Worm (Caenorhabditis elegans): Measurements from ENCODE around the gene ZK616.8.
A peak's percentile ranks its signal among the peaks of the same experiment; 100 is the strongest.

ZK616.8 gene

DNA sequence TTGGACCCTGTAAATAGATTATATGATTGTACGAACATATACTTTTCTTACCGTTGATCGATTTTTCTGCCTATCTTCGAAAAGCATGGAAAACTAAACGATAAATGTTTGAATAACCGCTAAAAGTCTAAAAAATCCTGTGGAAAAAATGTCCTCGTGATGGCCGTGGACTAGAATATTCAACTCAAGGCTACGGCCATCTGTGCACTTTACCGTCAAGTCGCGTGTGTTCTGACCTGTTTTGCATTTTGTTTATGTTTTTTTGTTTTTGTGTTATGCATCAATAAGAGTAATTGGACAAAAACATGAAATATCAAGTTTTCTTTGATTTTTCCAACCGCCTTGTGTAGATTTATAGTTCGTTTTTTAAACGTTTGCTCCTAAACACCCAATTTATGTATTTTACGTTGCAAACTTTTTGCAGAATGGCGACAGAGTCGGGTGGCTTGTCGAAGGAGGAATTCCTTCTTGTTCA, 47.8 kb downstream of the ZK616.8 start, which contains the start of the genes hda-6 and F41H10.4 (continued):
- TF ChIP-seq snpc-3.4 (tag; optimal IDR thresholded peaks at IDR 0.05) (peak; percentile 78), snpc-1.3 (tag; optimal IDR thresholded peaks at IDR 0.05; ENCODE audit: insufficient read depth) (peak; percentile 47), aptf-3 (GFP tag; IDR thresholded peaks at IDR 0.05) (no peak), lin-40 (tag; optimal IDR thresholded peaks at IDR 0.05) (peak; percentile 51), hlh-26 (GFP tag; conservative IDR thresholded peaks at IDR 0.05) (no peak), B0336.3 (GFP tag; IDR thresholded peaks at IDR 0.05) (0 out of 2 replicates have a peak, but pooled peaks have one; percentile 31), lag-1 (GFP tag; IDR thresholded peaks at IDR 0.05) (no peak), mxl-1 (tag; optimal IDR thresholded peaks at IDR 0.05) (no peak), nfyb-1 (GFP tag; IDR thresholded peaks at IDR 0.05) (peak; percentile 40; the same call in 1 of the 2 replicates), chd-7 (tag; optimal IDR thresholded peaks at IDR 0.05) (no peak), dox-1 (GFP tag; IDR thresholded peaks at IDR 0.05) (peak; percentile 84), F49E8.2 (tag; optimal IDR thresholded peaks at IDR 0.05; ENCODE audit: insufficient read depth) (no peak), unc-130 (GFP tag; optimal IDR thresholded peaks at IDR 0.05) (peak; percentile 55), him-1 (tag; optimal IDR thresholded peaks at IDR 0.05) (no peak), Y95B8A.8 (GFP tag; IDR thresholded peaks at IDR 0.05) (no peak), mel-28 (tag; optimal IDR thresholded peaks at IDR 0.05; ENCODE audit: borderline replicate concordance) (no peak), Y53G8AR.9 (GFP tag; conservative IDR thresholded peaks at IDR 0.05) (no peak), ceh-79 (tag; optimal IDR thresholded peaks at IDR 0.05) (no peak), F57A8.1 (GFP tag; optimal IDR thresholded peaks at IDR 0.05) (no peak), repo-1 (tag; optimal IDR thresholded peaks at IDR 0.05) (no peak), nhr-80 (tag; optimal IDR thresholded peaks at IDR 0.05) (peak; percentile 20), aptf-2 (GFP tag; conservative IDR thresholded peaks at IDR 0.05) (no peak), F52B5.7 (tag; optimal IDR thresholded peaks at IDR 0.05) (no peak), ztf-6 (GFP tag; IDR thresholded peaks at IDR 0.05) (no peak), ama-1 (optimal IDR thresholded peaks at IDR 0.05) (no peak), ama-1 (GFP tag; optimal IDR thresholded peaks at IDR 0.05) (no peak), Y56A3A.18 (GFP tag; IDR thresholded peaks at IDR 0.05) (no peak), die-1 (tag; optimal IDR thresholded peaks at IDR 0.05) (no peak), lin-35 (GFP tag; optimal IDR thresholded peaks at IDR 0.05) (no peak), ztf-25 (GFP tag; IDR thresholded peaks at IDR 0.05) (no peak), ceh-58 (GFP tag; IDR thresholded peaks at IDR 0.05) (no peak), cebp-2 (GFP tag; IDR thresholded peaks at IDR 0.05) (no peak), madf-6 (GFP tag; IDR thresholded peaks at IDR 0.05) (peak; percentile 59; the same call in 1 of the 2 replicates), K11D2.4 (GFP tag; IDR thresholded peaks at IDR 0.05) (0 out of 2 replicates have a peak, but pooled peaks have one; percentile 13), ccch-3 (GFP tag; optimal IDR thresholded peaks at IDR 0.05) (no peak), gei-17 (GFP tag; optimal IDR thresholded peaks at IDR 0.05) (no peak), F57C9.4 (tag; optimal IDR thresholded peaks at IDR 0.05) (no peak), lsl-1 (GFP tag; optimal IDR thresholded peaks at IDR 0.05) (peak; percentile 54), ztf-26 (tag; optimal IDR thresholded peaks at IDR 0.05) (no peak), B0019.2 (GFP tag; conservative IDR thresholded peaks at IDR 0.05) (no peak), madf-10 (tag; optimal IDR thresholded peaks at IDR 0.05) (peak; percentile 12), snpc-4 (GFP tag; optimal IDR thresholded peaks at IDR 0.05) (no peak), snpc-4 (tag; optimal IDR thresholded peaks at IDR 0.05) (peak; percentile 33 to 86 (median 68)), xnd-1 (tag; optimal IDR thresholded peaks at IDR 0.05) (no peak), somi-1 (GFP tag; optimal IDR thresholded peaks at IDR 0.05) (no peak), hrde-1 (tag; optimal IDR thresholded peaks at IDR 0.05; ENCODE audit: borderline replicate concordance) (no peak), C06A6.2 (GFP tag; conservative IDR thresholded peaks at IDR 0.05) (no peak), nhr-120 (GFP tag; IDR thresholded peaks at IDR 0.05) (no peak), B0261.1 (tag; optimal IDR thresholded peaks at IDR 0.05) (no peak), athp-1 (tag; optimal IDR thresholded peaks at IDR 0.05) (peak; percentile 64)
